Worm (Caenorhabditis elegans) whole organism, young adult: ENCODE data around the gene col-144.

Experiments used
- ama-1 ChIP-seq, 3 experiments: fragments of 150-350 bp in 1 of 3; sonication (generic microtip) in 2 of 3; optimal IDR thresholded peaks; 2 replicates each; lab custom pipeline; 2014 to 2018; ENCODE audit warnings: missing biosample characterization in 2 of 3, missing genetic modification characterization in 2 of 3, missing genetic modification reagents in 2 of 3
- attf-3 ChIP-seq: fragments of 200-800 bp; sonication (Bioruptor generic); conservative IDR thresholded peaks from 2 replicates; pipeline ENCODE4 v1.3.6; 2022; ENCODE audit warnings: missing genetic modification reagents, missing genetic modification characterization, missing compliant biosample characterization
- lir-1 ChIP-seq: fragments of 200-800 bp; sonication (Bioruptor generic); conservative IDR thresholded peaks from 2 replicates; pipeline ENCODE4 v1.3.6; 2022; ENCODE audit warnings: missing genetic modification reagents, missing genetic modification characterization, missing compliant biosample characterization
- madf-6 ChIP-seq: fragments of 200-800 bp; sonication (Bioruptor generic); IDR thresholded peaks from 2 replicates; pipeline ENCODE4 v1.3.6; 2022; ENCODE audit warnings: missing genetic modification reagents, missing genetic modification characterization, missing compliant biosample characterization
- snpc-3.4 ChIP-seq: sonication (generic microtip); optimal IDR thresholded peaks from 2 replicates; lab custom pipeline; 2017; ENCODE audit warnings: missing genetic modification characterization, mild to moderate bottlenecking, missing compliant biosample characterization, antibody characterized with exemption, moderate library complexity, missing genotype, missing genetic modification reagents
- unc-62 ChIP-seq: fragments of 150-350 bp; optimal IDR thresholded peaks from 2 replicates; lab custom pipeline; 2014; ENCODE audit warnings: missing biosample characterization, missing genetic modification reagents, missing genetic modification characterization

- TF ChIP-seq madf-6 (GFP tag; lab: Robert Waterston, UW) = no peak
- no peak for TF ChIP-seq lir-1 (GFP tag; lab: Robert Waterston, UW)
- TF ChIP-seq snpc-3.4 (tag; lab: Kevin White, UChicago) = no peak
- TF ChIP-seq attf-3 (GFP tag; lab: Robert Waterston, UW) = no peak
- TF ChIP-seq unc-62 (GFP tag; lab: Kevin White, UChicago) = no peak
- no peak for TF ChIP-seq ama-1 (optimal IDR thresholded peaks at IDR 0.05; lab: Kevin White, UChicago)
- TF ChIP-seq ama-1 (GFP tag; optimal IDR thresholded peaks at IDR 0.05; lab: Kevin White, UChicago) = no peak
These were observed 28.4 kb downstream of the col-144 start, which contains the start of gene F21C10.1 for ce11 chrV:9132043-9132442.
